Worm (Caenorhabditis elegans) whole organism, L1 larva: ENCODE results near the gene D1086.8.

Experiments
- nhr-12 ChIP-seq: sonication (generic microtip); optimal IDR thresholded peaks from 2 replicates; lab custom pipeline; 2017; ENCODE audit warnings: missing biosample characterization, missing genetic modification characterization
- unc-130 ChIP-seq: fragments of 150-350 bp; optimal IDR thresholded peaks from 2 replicates; lab custom pipeline; 2017; ENCODE audit warnings: missing biosample characterization, missing genetic modification characterization, inconsistent platforms

- TF ChIP-seq nhr-12 (tag; lab: Kevin White, UChicago) (no peak), unc-130 (tag; lab: Kevin White, UChicago) (no peak)
Observed at ce11 chrV:14128858-14129257, 35.0 kb downstream of the D1086.8 start.
